Worm (Caenorhabditis elegans) whole organism, L3 larva: ENCODE measurements around the gene tir-1.

Experiments
- fos-1 ChIP-seq: fragments of 150-350 bp; optimal IDR thresholded peaks from 2 replicates; lab custom pipeline; 2014; ENCODE audit warnings: missing biosample characterization, missing genetic modification characterization
- lin-15B ChIP-seq: fragments of 150-350 bp; optimal IDR thresholded peaks from 2 replicates; lab custom pipeline; 2014; ENCODE audit warnings: missing biosample characterization, missing genetic modification characterization
- nhr-28 ChIP-seq: fragments of 150-350 bp; optimal IDR thresholded peaks from 2 replicates; lab custom pipeline; 2014; ENCODE audit warnings: missing biosample characterization, missing genetic modification characterization
- skn-1 ChIP-seq: fragments of 150-350 bp; optimal IDR thresholded peaks from 2 replicates; lab custom pipeline; 2014; ENCODE audit warnings: missing biosample characterization, missing genetic modification characterization
- tbx-2 ChIP-seq: sonication (generic microtip); optimal IDR thresholded peaks from 2 replicates; lab custom pipeline; 2016; ENCODE audit warnings: mild to moderate bottlenecking, missing genetic modification characterization, missing compliant biosample characterization
- unc-62 ChIP-seq: fragments of 150-350 bp; sonication (generic microtip); optimal IDR thresholded peaks from 4 replicates; lab custom pipeline; 2014; ENCODE audit warnings: missing biosample characterization, missing genetic modification reagents, missing genetic modification characterization
- ztf-11 ChIP-seq: fragments of 150-350 bp; optimal IDR thresholded peaks from 2 replicates; lab custom pipeline; 2014; ENCODE audit warnings: missing biosample characterization, missing genetic modification characterization

DNA sequence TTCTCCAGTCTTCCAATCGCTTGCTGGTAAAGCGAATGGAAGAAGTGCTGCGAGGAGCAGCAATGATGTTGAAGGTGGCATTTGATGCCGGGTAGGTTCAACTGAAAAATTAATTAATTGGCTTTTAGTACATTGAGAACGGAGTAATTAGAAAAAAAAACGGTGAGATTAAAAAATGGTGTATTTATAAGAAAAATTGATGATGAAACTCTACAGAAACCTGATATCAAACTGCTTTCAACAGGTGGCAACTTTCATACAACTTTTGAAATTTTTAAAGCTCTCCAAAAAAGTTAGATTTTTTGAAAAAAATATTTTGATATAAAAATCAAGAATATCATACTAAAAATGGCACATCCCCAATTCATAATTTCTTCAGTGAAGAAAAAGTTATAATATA is 12.6 kb upstream of the tir-1 start, which contains the start of gene pat-3:
- no peak for TF ChIP-seq lin-15B (tag; lab: Kevin White, UChicago)
- no peak for TF ChIP-seq unc-62
- no peak for TF ChIP-seq ztf-11
- TF ChIP-seq skn-1 (tag; lab: Kevin White, UChicago): no peak
- no peak for TF ChIP-seq nhr-28 (tag; lab: Kevin White, UChicago)
- no peak for TF ChIP-seq fos-1 (tag; lab: Kevin White, UChicago)
- TF ChIP-seq tbx-2 (tag; lab: Kevin White, UChicago): no peak
